Fruit fly (Drosophila melanogaster) whole organism, embryonic: ENCODE measurements around the gene Pgant8.

Source experiments
- Aef1 ChIP-seq: fragments of 200-800 bp; sonication (Bioruptor generic); IDR thresholded peaks from 3 replicates; pipeline ENCODE4 v1.3.6; 2022; ENCODE audit warnings: missing biosample characterization, missing genetic modification characterization
- B-H2 ChIP-seq: fragments of 200-800 bp; sonication (Bioruptor generic); optimal IDR thresholded peaks from 2 replicates; lab custom pipeline; 2018; ENCODE audit warnings: missing biosample characterization, mild to moderate bottlenecking, missing genetic modification characterization
- C15 ChIP-seq: fragments of 200-800 bp; sonication (Bioruptor generic); IDR thresholded peaks from 3 replicates; pipeline ENCODE4 v1.3.6; 2022; ENCODE audit warnings: missing biosample characterization, missing genetic modification characterization
- CG10321 ChIP-seq: fragments of 200-800 bp; sonication (Bioruptor generic); IDR thresholded peaks from 2 replicates; pipeline ENCODE4 v1.3.6; 2022; ENCODE audit warnings: missing biosample characterization, missing genetic modification characterization
- CG12942 ChIP-seq: fragments of 200-800 bp; sonication (Bioruptor generic); optimal IDR thresholded peaks from 3 replicates; lab custom pipeline; 2016; ENCODE audit warnings: missing biosample characterization, missing genetic modification characterization
- CG14710 ChIP-seq: fragments of 200-800 bp; sonication (Bioruptor generic); optimal IDR thresholded peaks from 3 replicates; lab custom pipeline; 2019; ENCODE audit warnings: missing biosample characterization, mild to moderate bottlenecking, missing genetic modification characterization, moderate library complexity
- CG2199 ChIP-seq: fragments of 200-800 bp; sonication (Bioruptor generic); IDR thresholded peaks from 3 replicates; pipeline ENCODE4 v1.3.6; 2022; ENCODE audit warnings: missing biosample characterization, missing genetic modification characterization
- CG2678 ChIP-seq: fragments of 200-800 bp; sonication (Bioruptor generic); optimal IDR thresholded peaks from 3 replicates; lab custom pipeline; 2019; ENCODE audit warnings: missing biosample characterization, mild to moderate bottlenecking, missing genetic modification characterization, moderate library complexity
- CG31441 ChIP-seq: fragments of 200-800 bp; sonication (Bioruptor generic); IDR thresholded peaks from 2 replicates; pipeline ENCODE4 v1.3.6; 2022; ENCODE audit warnings: missing biosample characterization, missing genetic modification characterization
- CG3281 ChIP-seq: fragments of 200-800 bp; sonication (Bioruptor generic); optimal IDR thresholded peaks from 3 replicates; lab custom pipeline; 2017; ENCODE audit warnings: missing biosample characterization, mild to moderate bottlenecking, missing genetic modification characterization
- CG6175 ChIP-seq: fragments of 200-800 bp; sonication (Bioruptor generic); IDR thresholded peaks from 3 replicates; pipeline ENCODE4 v1.3.6; 2022; ENCODE audit warnings: missing biosample characterization, missing genetic modification characterization
- CG8924 ChIP-seq: fragments of 200-800 bp; optimal IDR thresholded peaks from 3 replicates; lab custom pipeline; 2019; ENCODE audit warnings: missing biosample characterization, mild to moderate bottlenecking, missing genetic modification characterization, moderate library complexity
- CG8944 ChIP-seq: fragments of 200-800 bp; sonication (Bioruptor generic); optimal IDR thresholded peaks from 3 replicates; lab custom pipeline; 2016; ENCODE audit warnings: missing biosample characterization, missing genetic modification characterization
- E2f1 ChIP-seq: fragments of 200-800 bp; sonication (Bioruptor generic); IDR thresholded peaks from 2 replicates; pipeline ENCODE4 v1.3.6; 2022; ENCODE audit warnings: missing biosample characterization, missing genetic modification characterization
- Elba2 ChIP-seq: fragments of 200-800 bp; sonication (Bioruptor generic); optimal IDR thresholded peaks from 3 replicates; lab custom pipeline; 2016; ENCODE audit warnings: missing biosample characterization, missing genetic modification characterization
- Fer2 ChIP-seq: fragments of 200-800 bp; sonication (Bioruptor generic); optimal IDR thresholded peaks from 2 replicates; lab custom pipeline; 2018; ENCODE audit warnings: missing biosample characterization, mild to moderate bottlenecking, missing genetic modification characterization, moderate library complexity
- HLHmδ ChIP-seq: fragments of 200-800 bp; sonication (Bioruptor generic); optimal IDR thresholded peaks from 2 replicates; lab custom pipeline; 2018; ENCODE audit warnings: missing biosample characterization, mild to moderate bottlenecking, missing genetic modification characterization, moderate library complexity
- Hr3 ChIP-seq: fragments of 200-800 bp; sonication (Bioruptor generic); optimal IDR thresholded peaks from 3 replicates; lab custom pipeline; 2016; ENCODE audit warnings: missing biosample characterization, missing genetic modification characterization
- Hr51 ChIP-seq, 2 experiments: fragments of 200-800 bp; sonication (Bioruptor generic); optimal IDR thresholded peaks; 2 replicates in 1 of 2; 3 replicates in 1 of 2; lab custom pipeline; 2016 to 2018; ENCODE audit warnings: missing biosample characterization in 2 of 2, missing genetic modification characterization in 2 of 2, mild to moderate bottlenecking in 1 of 2, moderate library complexity in 1 of 2
- Lhr ChIP-seq: fragments of 200-800 bp; sonication (Bioruptor generic); optimal IDR thresholded peaks from 3 replicates; lab custom pipeline; 2017; ENCODE audit warnings: mild to moderate bottlenecking, missing biosample characterization, missing genetic modification reagents, missing genetic modification characterization
- Meics ChIP-seq: fragments of 200-800 bp; sonication (Bioruptor generic); optimal IDR thresholded peaks from 2 replicates; lab custom pipeline; 2017; ENCODE audit warnings: missing biosample characterization, mild to moderate bottlenecking, missing genetic modification characterization
- Mrtf ChIP-seq: fragments of 200-800 bp; sonication (Bioruptor generic); IDR thresholded peaks from 3 replicates; pipeline ENCODE4 v1.3.6; 2022; ENCODE audit warnings: missing biosample characterization, missing genetic modification characterization
- NC2β ChIP-seq: fragments of 200-800 bp; sonication (Bioruptor generic); optimal IDR thresholded peaks from 2 replicates; lab custom pipeline; 2016; ENCODE audit warnings: missing biosample characterization, missing genetic modification characterization
- Ravus ChIP-seq: fragments of 200-800 bp; sonication (Bioruptor generic); IDR thresholded peaks from 2 replicates; pipeline ENCODE4 v1.3.6; 2022; ENCODE audit warnings: missing biosample characterization, missing genetic modification characterization
- Six4 ChIP-seq: fragments of 200-800 bp; sonication (Bioruptor generic); optimal IDR thresholded peaks from 2 replicates; lab custom pipeline; 2016; ENCODE audit warnings: missing biosample characterization, missing genetic modification characterization
- Sox102F ChIP-seq: fragments of 200-800 bp; sonication (Bioruptor generic); optimal IDR thresholded peaks from 2 replicates; lab custom pipeline; 2018; ENCODE audit warnings: missing biosample characterization, mild to moderate bottlenecking, missing genetic modification characterization, moderate library complexity
- Taf1 ChIP-seq: fragments of 200-800 bp; sonication (Bioruptor generic); IDR thresholded peaks from 2 replicates; pipeline ENCODE4 v1.3.6; 2022; ENCODE audit warnings: missing biosample characterization, missing genetic modification characterization
- Usf ChIP-seq: fragments of 200-800 bp; sonication (Bioruptor generic); optimal IDR thresholded peaks from 2 replicates; lab custom pipeline; 2017; ENCODE audit warnings: missing genotype, missing biosample characterization, missing genetic modification characterization
- Xbp1 ChIP-seq: fragments of 200-800 bp; sonication (Bioruptor generic); optimal IDR thresholded peaks from 3 replicates; lab custom pipeline; 2016; ENCODE audit warnings: missing biosample characterization, mild to moderate bottlenecking, missing genetic modification characterization
- amos ChIP-seq: fragments of 200-800 bp; sonication (Bioruptor generic); IDR thresholded peaks from 2 replicates; pipeline ENCODE4 v1.3.6; 2022; ENCODE audit warnings: missing biosample characterization, missing genetic modification characterization; ENCODE audit not compliant: partially characterized antibody
- ara ChIP-seq: fragments of 200-800 bp; sonication (Bioruptor generic); IDR thresholded peaks from 2 replicates; pipeline ENCODE4 v1.3.6; 2022; ENCODE audit warnings: missing biosample characterization, missing genetic modification characterization
- az2 ChIP-seq: fragments of 200-800 bp; sonication (Bioruptor generic); optimal IDR thresholded peaks from 3 replicates; lab custom pipeline; 2016; ENCODE audit warnings: missing biosample characterization, missing genetic modification characterization
- btn ChIP-seq: fragments of 200-800 bp; sonication (Bioruptor generic); optimal IDR thresholded peaks from 2 replicates; lab custom pipeline; 2016; ENCODE audit warnings: missing biosample characterization, missing genetic modification characterization
- cg ChIP-seq: fragments of 200-800 bp; sonication (Bioruptor generic); optimal IDR thresholded peaks from 3 replicates; lab custom pipeline; 2019; ENCODE audit warnings: missing biosample characterization, mild to moderate bottlenecking, missing genetic modification characterization, moderate library complexity
- chinmo ChIP-seq: fragments of 200-800 bp; sonication (Bioruptor generic); IDR thresholded peaks from 4 replicates; pipeline ENCODE4 v1.3.6; 2022; ENCODE audit warnings: missing biosample characterization, missing genetic modification characterization; ENCODE audit not compliant: partially characterized antibody
- dmrt99B ChIP-seq: fragments of 200-800 bp; sonication (Bioruptor generic); optimal IDR thresholded peaks from 2 replicates; lab custom pipeline; 2018; ENCODE audit warnings: missing biosample characterization, mild to moderate bottlenecking, missing genetic modification characterization, moderate library complexity
- exex ChIP-seq: fragments of 200-800 bp; sonication (Bioruptor generic); optimal IDR thresholded peaks from 4 replicates; lab custom pipeline; 2018; ENCODE audit warnings: missing biosample characterization, mild to moderate bottlenecking, missing genetic modification characterization, moderate library complexity
- grau ChIP-seq: fragments of 200-800 bp; optimal IDR thresholded peaks from 3 replicates; lab custom pipeline; 2019; ENCODE audit warnings: missing biosample characterization, mild to moderate bottlenecking, missing genetic modification characterization, moderate library complexity
- gsb-n ChIP-seq: fragments of 200-800 bp; sonication (Bioruptor generic); optimal IDR thresholded peaks from 3 replicates; lab custom pipeline; 2018; ENCODE audit warnings: missing biosample characterization, mild to moderate bottlenecking, missing genetic modification characterization
- hbn ChIP-seq: fragments of 200-800 bp; sonication (Bioruptor generic); IDR thresholded peaks from 2 replicates; pipeline ENCODE4 v1.3.6; 2022; ENCODE audit warnings: missing biosample characterization, missing genetic modification characterization; ENCODE audit not compliant: partially characterized antibody
- jumu ChIP-seq: fragments of 200-800 bp; sonication (Bioruptor generic); optimal IDR thresholded peaks from 3 replicates; lab custom pipeline; 2016; ENCODE audit warnings: missing biosample characterization, missing genetic modification characterization
- kni ChIP-seq: fragments of 200-800 bp; sonication (Bioruptor generic); optimal IDR thresholded peaks from 3 replicates; lab custom pipeline; 2017; ENCODE audit warnings: mild to moderate bottlenecking, missing biosample characterization, missing genetic modification reagents, missing genetic modification characterization
- onecut ChIP-seq: fragments of 200-800 bp; sonication (Bioruptor generic); IDR thresholded peaks from 2 replicates; pipeline ENCODE4 v1.3.6; 2022; ENCODE audit warnings: missing biosample characterization, missing genetic modification characterization
- pita ChIP-seq: fragments of 200-800 bp; sonication (Bioruptor generic); optimal IDR thresholded peaks from 2 replicates; lab custom pipeline; 2017; ENCODE audit warnings: missing biosample characterization, mild to moderate bottlenecking, missing genetic modification characterization
- prd ChIP-seq, 3 experiments: fragments of >200 bp in 2 of 3; fragments of 200-800 bp in 1 of 3; sonication (Bioruptor generic) in 1 of 3; optimal IDR thresholded peaks in 2 of 3; IDR thresholded peaks in 1 of 3; 2 replicates in 2 of 3; 3 replicates in 1 of 3; pipeline versions ENCODE4 v1.3.6 to Lab custom; 2017 to 2022; ENCODE audit warnings: missing biosample characterization in 1 of 3, missing genetic modification characterization in 1 of 3
- rib ChIP-seq: fragments of 200-800 bp; sonication (Bioruptor generic); IDR thresholded peaks from 2 replicates; pipeline ENCODE4 v1.3.6; 2022; ENCODE audit warnings: missing biosample characterization, missing genetic modification characterization
- sens ChIP-seq: fragments of 200-800 bp; sonication (Bioruptor generic); peaks from one replicate; lab custom pipeline; 2016; ENCODE audit warnings: missing biosample characterization, missing genetic modification characterization
- slbo ChIP-seq: fragments of 200-800 bp; sonication (Bioruptor generic); IDR thresholded peaks from 2 replicates; pipeline ENCODE4 v1.3.6; 2022; ENCODE audit warnings: missing biosample characterization, missing genetic modification characterization
- unc-4 ChIP-seq: fragments of 200-800 bp; sonication (Bioruptor generic); IDR thresholded peaks from 2 replicates; pipeline ENCODE4 v1.3.6; 2022; ENCODE audit warnings: missing biosample characterization, missing genetic modification characterization; ENCODE audit not compliant: partially characterized antibody
- z ChIP-seq: fragments of 200-800 bp; sonication (Bioruptor generic); IDR thresholded peaks from 3 replicates; pipeline ENCODE4 v1.3.6; 2022; ENCODE audit warnings: missing biosample characterization, missing genetic modification characterization
- zfh1 ChIP-seq: fragments of 200-800 bp; sonication (Bioruptor generic); IDR thresholded peaks from 3 replicates; pipeline ENCODE4 v1.3.6; 2022; ENCODE audit warnings: missing biosample characterization, missing genetic modification characterization

Pgant8 gene

DNA sequence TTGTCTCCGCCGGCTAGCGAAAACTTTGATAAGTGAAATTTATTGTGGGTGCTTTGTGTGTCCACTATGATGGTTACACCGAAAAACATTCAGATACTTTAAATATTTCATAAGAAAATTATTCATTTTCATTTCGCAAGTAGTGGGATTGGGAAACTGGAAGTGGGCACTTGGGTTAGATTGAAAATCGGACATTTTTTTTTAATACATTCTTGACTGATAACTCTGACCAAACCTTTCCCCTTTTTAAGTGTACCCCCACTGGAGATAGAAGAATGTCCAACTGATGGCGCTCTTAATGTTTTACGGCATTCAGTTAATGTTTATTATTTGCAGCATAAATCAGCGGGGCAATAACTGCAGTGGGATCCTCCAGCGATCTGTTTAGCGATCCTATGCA, 6.0 kb upstream of the Pgant8 start (continued):
- TF ChIP-seq C15 (GFP tag; lab: Robert Waterston, UW), result no peak
- TF ChIP-seq Usf, result no peak
- TF ChIP-seq CG3281, result no peak
- TF ChIP-seq Elba2 (GFP tag; lab: Kevin White, UChicago), result no peak
- no peak for TF ChIP-seq Mrtf (GFP tag; lab: Robert Waterston, UW)
- no peak for TF ChIP-seq CG8944 (GFP tag; lab: Kevin White, UChicago)
- no peak for TF ChIP-seq ara (GFP tag; lab: Robert Waterston, UW)
- TF ChIP-seq onecut (GFP tag; lab: Robert Waterston, UW), result no peak
- TF ChIP-seq Lhr, result no peak
- 0 out of 3 replicates have a peak, but pooled peaks have one; percentile 1 for TF ChIP-seq zfh1 (GFP tag; lab: Robert Waterston, UW)
- TF ChIP-seq dmrt99B (tag; lab: Kevin White, UChicago), result peak; percentile 1
- no peak for TF ChIP-seq Meics (GFP tag; lab: Kevin White, UChicago)
- TF ChIP-seq Ravus (GFP tag; lab: Robert Waterston, UW), result no peak
- no peak for TF ChIP-seq slbo (GFP tag; lab: Robert Waterston, UW)
- TF ChIP-seq Hr3, result no peak
- peak; percentile 1 for TF ChIP-seq CG8924 (tag; lab: Kevin White, UChicago)
- no peak for TF ChIP-seq z (GFP tag; lab: Robert Waterston, UW)
- TF ChIP-seq Sox102F (GFP tag; lab: Kevin White, UChicago), result peak; percentile 32
- no peak for TF ChIP-seq Xbp1
- no peak for TF ChIP-seq Taf1 (GFP tag; lab: Robert Waterston, UW)
- no peak for TF ChIP-seq amos (GFP tag; lab: Robert Waterston, UW)
- no peak for TF ChIP-seq jumu
- peak; percentile 18 for TF ChIP-seq grau (tag; lab: Kevin White, UChicago)
- no peak for TF ChIP-seq Aef1 (GFP tag; lab: Robert Waterston, UW)
- TF ChIP-seq Fer2, result no peak
- TF ChIP-seq Hr51 (GFP tag; optimal IDR thresholded peaks at IDR 0.05; lab: Kevin White, UChicago), result peak in 1 of 2 experiments; percentile 10
- TF ChIP-seq HLHmδ, result no peak
- no peak for TF ChIP-seq btn
- TF ChIP-seq CG31441 (GFP tag; lab: Robert Waterston, UW), result 0 out of 2 replicates have a peak, but pooled peaks have one; percentile 12
- TF ChIP-seq kni, result no peak
- no peak for TF ChIP-seq gsb-n (tag; lab: Kevin White, UChicago)
- no peak for TF ChIP-seq NC2β (GFP tag; lab: Kevin White, UChicago)
- TF ChIP-seq exex (tag; lab: Kevin White, UChicago), result no peak
- TF ChIP-seq CG2678 (tag; lab: Kevin White, UChicago), result peak; percentile 33
- TF ChIP-seq prd (optimal IDR thresholded peaks at IDR 0.05; lab: Kevin White, UChicago), result no peak
- TF ChIP-seq prd (GFP tag; IDR thresholded peaks at IDR 0.05; lab: Robert Waterston, UW), result no peak
- no peak for TF ChIP-seq unc-4
- TF ChIP-seq E2f1 (GFP tag; lab: Robert Waterston, UW), result no peak
- no peak for TF ChIP-seq Six4 (GFP tag; lab: Kevin White, UChicago)
- no peak for TF ChIP-seq rib (GFP tag; lab: Robert Waterston, UW)
- TF ChIP-seq B-H2, result no peak
- TF ChIP-seq CG10321 (GFP tag; lab: Robert Waterston, UW), result 0 out of 2 replicates have a peak, but pooled peaks have one; percentile 5
- TF ChIP-seq CG14710 (tag; lab: Kevin White, UChicago), result peak; percentile 6
- no peak for TF ChIP-seq pita
- TF ChIP-seq CG2199, result no peak
- no peak for TF ChIP-seq hbn
- TF ChIP-seq az2 (GFP tag; lab: Kevin White, UChicago), result peak; percentile 4
- no peak for TF ChIP-seq CG6175 (GFP tag; lab: Robert Waterston, UW)
- TF ChIP-seq sens, result peak; percentile 70
- no peak for TF ChIP-seq chinmo (GFP tag; lab: Robert Waterston, UW)
- TF ChIP-seq CG12942 (GFP tag; lab: Kevin White, UChicago), result no peak
- no peak for TF ChIP-seq cg (GFP tag; lab: Kevin White, UChicago)
